Worm (Caenorhabditis elegans) whole organism, L3 larva: ENCODE data around the gene Y51H7BR.8.

ENCODE experiments used
- ZK546.5 ChIP-seq: sonication (generic microtip); optimal IDR thresholded peaks from 2 replicates; lab custom pipeline; 2017; ENCODE audit warnings: missing biosample characterization, missing genetic modification characterization
- nfya-1 ChIP-seq: sonication (generic microtip); optimal IDR thresholded peaks from 2 replicates; lab custom pipeline; 2017; ENCODE audit warnings: missing genetic modification characterization, mild to moderate bottlenecking, missing compliant biosample characterization, antibody characterized with exemption, moderate library complexity; ENCODE audit not compliant: insufficient read depth
- nhr-25 ChIP-seq: sonication (generic microtip); optimal IDR thresholded peaks from 2 replicates; lab custom pipeline; 2017; ENCODE audit warnings: missing biosample characterization, missing genetic modification characterization
- nhr-43 ChIP-seq: sonication (generic microtip); optimal IDR thresholded peaks from 2 replicates; lab custom pipeline; 2016; ENCODE audit warnings: mild to moderate bottlenecking, missing genetic modification characterization, missing compliant biosample characterization; ENCODE audit not compliant: poor library complexity, severe bottlenecking
- nhr-67 ChIP-seq: fragments of 150-350 bp; optimal IDR thresholded peaks from 2 replicates; lab custom pipeline; 2014; ENCODE audit warnings: missing biosample characterization, missing genetic modification characterization
- pha-4 ChIP-seq: fragments of 150-350 bp; optimal IDR thresholded peaks from 2 replicates; lab custom pipeline; 2014; ENCODE audit warnings: missing biosample characterization, missing genetic modification reagents, missing genetic modification characterization
- unc-62 ChIP-seq: fragments of 150-350 bp; sonication (generic microtip); optimal IDR thresholded peaks from 4 replicates; lab custom pipeline; 2014; ENCODE audit warnings: missing biosample characterization, missing genetic modification reagents, missing genetic modification characterization

DNA sequence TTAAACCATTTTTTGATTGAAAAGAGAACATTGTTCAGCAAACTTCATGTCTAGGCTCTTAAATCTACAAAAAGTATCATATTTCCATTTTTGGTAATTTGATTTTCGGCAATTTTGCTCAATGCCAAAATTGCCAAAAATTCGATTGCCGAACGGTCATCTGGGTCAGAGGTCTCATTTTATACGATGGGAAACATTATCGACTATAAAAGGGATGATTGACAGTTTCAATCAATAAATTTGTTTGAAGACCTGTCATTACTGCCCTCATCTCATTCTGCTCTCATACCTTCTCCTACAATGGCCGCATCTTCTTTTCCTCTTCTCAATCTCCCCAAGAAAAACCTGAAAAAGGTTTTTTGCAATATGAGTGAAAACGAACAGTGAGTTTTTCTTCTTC is 42.8 kb downstream of the Y51H7BR.8 start, which contains the start of gene K05F6.14:
- TF ChIP-seq unc-62 (no peak), nhr-25 (no peak), nfya-1 (no peak), nhr-67 (tag; lab: Kevin White, UChicago) (no peak), pha-4 (tag; lab: Kevin White, UChicago) (no peak), nhr-43 (tag; lab: Kevin White, UChicago) (no peak), ZK546.5 (tag; lab: Kevin White, UChicago) (no peak)
